Fruit fly (Drosophila melanogaster) whole organism, embryonic: Measurements from ENCODE around the gene CG5515.

ENCODE experiments used
- Bteb2 ChIP-seq: fragments of 200-800 bp; sonication (Bioruptor generic); optimal IDR thresholded peaks from 2 replicates; lab custom pipeline; 2016; ENCODE audit warnings: missing biosample characterization, missing genetic modification characterization
- CG10147 ChIP-seq: fragments of 200-800 bp; sonication (Bioruptor generic); optimal IDR thresholded peaks from 2 replicates; lab custom pipeline; 2019; ENCODE audit warnings: missing biosample characterization, mild to moderate bottlenecking, missing genetic modification characterization, moderate library complexity
- CG1024 ChIP-seq: fragments of 200-800 bp; sonication (Bioruptor generic); IDR thresholded peaks from 2 replicates; pipeline ENCODE4 v1.3.6; 2022; ENCODE audit warnings: missing biosample characterization, missing genetic modification characterization
- CG10654 ChIP-seq: fragments of 200-800 bp; sonication (Bioruptor generic); optimal IDR thresholded peaks from 2 replicates; lab custom pipeline; 2016; ENCODE audit warnings: missing biosample characterization, missing genetic modification characterization
- CG11247 ChIP-seq: fragments of 200-800 bp; sonication (Bioruptor generic); IDR thresholded peaks from 2 replicates; pipeline ENCODE4 v1.3.6; 2022; ENCODE audit warnings: missing biosample characterization, missing genetic modification characterization
- CG11504 ChIP-seq: fragments of 200-800 bp; sonication (Bioruptor generic); optimal IDR thresholded peaks from 3 replicates; lab custom pipeline; 2019; ENCODE audit warnings: missing biosample characterization, mild to moderate bottlenecking, missing genetic modification characterization, moderate library complexity
- CG12236 ChIP-seq: fragments of 200-800 bp; sonication (Bioruptor generic); optimal IDR thresholded peaks from 2 replicates; lab custom pipeline; 2016; ENCODE audit warnings: missing biosample characterization, missing genetic modification characterization
- CG12769 ChIP-seq: fragments of 200-800 bp; sonication (Bioruptor generic); optimal IDR thresholded peaks from 2 replicates; lab custom pipeline; 2019; ENCODE audit warnings: missing biosample characterization, mild to moderate bottlenecking, missing genetic modification characterization, moderate library complexity
- CG12942 ChIP-seq: fragments of 200-800 bp; sonication (Bioruptor generic); optimal IDR thresholded peaks from 3 replicates; lab custom pipeline; 2016; ENCODE audit warnings: missing biosample characterization, missing genetic modification characterization
- CG14050 ChIP-seq: fragments of 200-800 bp; sonication (Bioruptor generic); IDR thresholded peaks from 3 replicates; pipeline ENCODE4 v1.3.6; 2022; ENCODE audit warnings: missing biosample characterization, missing genetic modification characterization
- CG14441 ChIP-seq: fragments of 200-800 bp; sonication (Bioruptor generic); IDR thresholded peaks from 2 replicates; pipeline ENCODE4 v1.3.6; 2022; ENCODE audit warnings: missing biosample characterization, missing genetic modification characterization
- CG14667 ChIP-seq: fragments of 200-800 bp; sonication (Bioruptor generic); IDR thresholded peaks from 2 replicates; pipeline ENCODE4 v1.3.6; 2022; ENCODE audit warnings: missing biosample characterization, missing genetic modification characterization
- CG15479 ChIP-seq: fragments of 200-800 bp; sonication (Bioruptor generic); optimal IDR thresholded peaks from 3 replicates; lab custom pipeline; 2019; ENCODE audit warnings: missing biosample characterization, mild to moderate bottlenecking, missing genetic modification characterization, moderate library complexity
- CG16813 ChIP-seq: fragments of 200-800 bp; sonication (Bioruptor generic); IDR thresholded peaks from 3 replicates; pipeline ENCODE4 v1.3.6; 2022; ENCODE audit warnings: missing biosample characterization, missing genetic modification characterization; ENCODE audit not compliant: partially characterized antibody
- CG2889 ChIP-seq: fragments of 200-800 bp; sonication (Bioruptor generic); IDR thresholded peaks from 3 replicates; pipeline ENCODE4 v1.3.6; 2022; ENCODE audit warnings: missing biosample characterization, missing genetic modification characterization
- CG31224 ChIP-seq: fragments of 200-800 bp; sonication (Bioruptor generic); IDR thresholded peaks from 2 replicates; pipeline ENCODE4 v1.3.6; 2022; ENCODE audit warnings: missing biosample characterization, missing genetic modification characterization
- CG32532 ChIP-seq: fragments of 200-800 bp; sonication (Bioruptor generic); IDR thresholded peaks from 2 replicates; pipeline ENCODE4 v1.3.6; 2022; ENCODE audit warnings: missing biosample characterization, missing genetic modification characterization
- CG32772 ChIP-seq: fragments of 200-800 bp; sonication (Bioruptor generic); IDR thresholded peaks from 2 replicates; pipeline ENCODE4 v1.3.6; 2022; ENCODE audit warnings: missing biosample characterization, missing genetic modification characterization
- CG34224 ChIP-seq: fragments of 200-800 bp; sonication (Bioruptor generic); IDR thresholded peaks from 3 replicates; pipeline ENCODE4 v1.3.6; 2022; ENCODE audit warnings: missing biosample characterization, missing genetic modification characterization; ENCODE audit not compliant: partially characterized antibody
- CG6654 ChIP-seq: fragments of 200-800 bp; sonication (Bioruptor generic); optimal IDR thresholded peaks from 2 replicates; lab custom pipeline; 2017; ENCODE audit warnings: missing biosample characterization, mild to moderate bottlenecking, missing genetic modification characterization
- CG6854 ChIP-seq: fragments of 200-800 bp; sonication (Bioruptor generic); optimal IDR thresholded peaks from 3 replicates; lab custom pipeline; 2017; ENCODE audit warnings: missing biosample characterization, mild to moderate bottlenecking, missing genetic modification characterization
- CG7271 ChIP-seq: fragments of 200-800 bp; sonication (Bioruptor generic); optimal IDR thresholded peaks from 2 replicates; lab custom pipeline; 2018; ENCODE audit warnings: missing biosample characterization, mild to moderate bottlenecking, missing genetic modification characterization, moderate library complexity
- CG7372 ChIP-seq: fragments of 200-800 bp; sonication (Bioruptor generic); IDR thresholded peaks from 2 replicates; pipeline ENCODE4 v1.3.6; 2022; ENCODE audit warnings: missing biosample characterization, missing genetic modification characterization
- CG7745 ChIP-seq: fragments of 200-800 bp; sonication (Bioruptor generic); optimal IDR thresholded peaks from 2 replicates; lab custom pipeline; 2018; ENCODE audit warnings: missing biosample characterization, mild to moderate bottlenecking, missing genetic modification characterization, moderate library complexity
- CG8290 ChIP-seq, 3 experiments: fragments of 200-800 bp; sonication (Bioruptor generic); optimal IDR thresholded peaks; 2 replicates each; lab custom pipeline; 2016 to 2019; ENCODE audit warnings: missing biosample characterization in 3 of 3, missing genetic modification characterization in 3 of 3, mild to moderate bottlenecking in 2 of 3, moderate library complexity in 1 of 3
- CG8359 ChIP-seq: fragments of 200-800 bp; sonication (Bioruptor generic); optimal IDR thresholded peaks from 2 replicates; lab custom pipeline; 2017; ENCODE audit warnings: missing biosample characterization, mild to moderate bottlenecking, missing genetic modification characterization, borderline replicate concordance
- CG9817 ChIP-seq: fragments of 200-800 bp; sonication (Bioruptor generic); optimal IDR thresholded peaks from 2 replicates; lab custom pipeline; 2018; ENCODE audit warnings: missing biosample characterization, mild to moderate bottlenecking, missing genetic modification characterization, moderate library complexity
- D19A ChIP-seq: fragments of 200-800 bp; optimal IDR thresholded peaks from 3 replicates; lab custom pipeline; 2019; ENCODE audit warnings: missing biosample characterization, mild to moderate bottlenecking, missing genetic modification characterization, moderate library complexity
- Dp ChIP-seq: fragments of 200-800 bp; sonication (Bioruptor generic); optimal IDR thresholded peaks from 2 replicates; lab custom pipeline; 2018; ENCODE audit warnings: missing biosample characterization, mild to moderate bottlenecking, missing genetic modification characterization, moderate library complexity
- Gug ChIP-seq: fragments of 200-800 bp; sonication (Bioruptor generic); IDR thresholded peaks from 4 replicates; pipeline ENCODE4 v1.3.6; 2022; ENCODE audit warnings: missing biosample characterization, missing genetic modification characterization
- MTF-1 ChIP-seq: fragments of 200-800 bp; sonication (Bioruptor generic); optimal IDR thresholded peaks from 2 replicates; lab custom pipeline; 2018; ENCODE audit warnings: missing biosample characterization, mild to moderate bottlenecking, missing genetic modification characterization, borderline replicate concordance
- Mad ChIP-seq: fragments of 200-800 bp; sonication (Bioruptor generic); optimal IDR thresholded peaks from 2 replicates; lab custom pipeline; 2016; ENCODE audit warnings: missing biosample characterization, missing genetic modification characterization
- Neu2 ChIP-seq: fragments of 200-800 bp; sonication (Bioruptor generic); optimal IDR thresholded peaks from 3 replicates; lab custom pipeline; 2016; ENCODE audit warnings: missing biosample characterization, missing genetic modification characterization, borderline replicate concordance
- Oli ChIP-seq: fragments of 200-800 bp; sonication (Bioruptor generic); optimal IDR thresholded peaks from 2 replicates; lab custom pipeline; 2018; ENCODE audit warnings: missing biosample characterization, mild to moderate bottlenecking, missing genetic modification characterization, moderate library complexity
- Sin3A ChIP-seq: fragments of >200 bp; optimal IDR thresholded peaks from 2 replicates; lab custom pipeline; 2018
- Sry-β ChIP-seq: fragments of 200-800 bp; sonication (Bioruptor generic); optimal IDR thresholded peaks from 2 replicates; lab custom pipeline; 2018; ENCODE audit warnings: missing biosample characterization, mild to moderate bottlenecking, missing genetic modification characterization, moderate library complexity
- abd-A ChIP-seq: fragments of 200-800 bp; sonication (Bioruptor generic); optimal IDR thresholded peaks from 3 replicates; lab custom pipeline; 2019; ENCODE audit warnings: missing biosample characterization, mild to moderate bottlenecking, missing genetic modification characterization, moderate library complexity
- amos ChIP-seq: fragments of 200-800 bp; sonication (Bioruptor generic); IDR thresholded peaks from 2 replicates; pipeline ENCODE4 v1.3.6; 2022; ENCODE audit warnings: missing biosample characterization, missing genetic modification characterization; ENCODE audit not compliant: partially characterized antibody
- chinmo ChIP-seq: fragments of 200-800 bp; sonication (Bioruptor generic); IDR thresholded peaks from 4 replicates; pipeline ENCODE4 v1.3.6; 2022; ENCODE audit warnings: missing biosample characterization, missing genetic modification characterization; ENCODE audit not compliant: partially characterized antibody
- cwo ChIP-seq: fragments of 200-800 bp; sonication (Bioruptor generic); optimal IDR thresholded peaks from 3 replicates; lab custom pipeline; 2017; ENCODE audit warnings: missing biosample characterization, missing genetic modification characterization, mild to moderate bottlenecking, moderate library complexity, missing genetic modification reagents
- dysf ChIP-seq: fragments of 200-800 bp; sonication (Bioruptor generic); IDR thresholded peaks from 3 replicates; pipeline ENCODE4 v1.3.6; 2022; ENCODE audit warnings: missing biosample characterization, missing genetic modification characterization
- fru ChIP-seq: fragments of >200 bp; optimal IDR thresholded peaks from 2 replicates; lab custom pipeline; 2017
- gro ChIP-seq: fragments of 200-800 bp; sonication (Bioruptor generic); optimal IDR thresholded peaks from 2 replicates; lab custom pipeline; 2016; ENCODE audit warnings: missing biosample characterization, missing genetic modification characterization
- insv ChIP-seq, 2 experiments: fragments of 200-800 bp; sonication (Bioruptor generic); optimal IDR thresholded peaks; 3 replicates each; lab custom pipeline; 2016 to 2018; ENCODE audit warnings: missing biosample characterization in 2 of 2, missing genetic modification characterization in 2 of 2
- nerfin-2 ChIP-seq: fragments of 200-800 bp; sonication (Bioruptor generic); IDR thresholded peaks from 2 replicates; pipeline ENCODE4 v1.3.6; 2022; ENCODE audit warnings: missing biosample characterization, missing genetic modification characterization; ENCODE audit not compliant: partially characterized antibody
- otp ChIP-seq: fragments of 200-800 bp; sonication (Bioruptor generic); IDR thresholded peaks from 3 replicates; pipeline ENCODE4, ENCODE4 v1.3.6; 2022; ENCODE audit warnings: missing biosample characterization, missing genetic modification characterization
- pnt ChIP-seq: fragments of 200-800 bp; sonication (Bioruptor generic); optimal IDR thresholded peaks from 3 replicates; lab custom pipeline; 2016; ENCODE audit warnings: missing biosample characterization, missing genetic modification characterization
- slbo ChIP-seq: fragments of 200-800 bp; sonication (Bioruptor generic); IDR thresholded peaks from 2 replicates; pipeline ENCODE4 v1.3.6; 2022; ENCODE audit warnings: missing biosample characterization, missing genetic modification characterization
- tna ChIP-seq: fragments of 200-800 bp; sonication (Bioruptor generic); IDR thresholded peaks from 2 replicates; pipeline ENCODE4 v1.3.6; 2022; ENCODE audit warnings: missing biosample characterization, missing genetic modification characterization; ENCODE audit not compliant: partially characterized antibody
- unc-4 ChIP-seq: fragments of 200-800 bp; sonication (Bioruptor generic); IDR thresholded peaks from 2 replicates; pipeline ENCODE4 v1.3.6; 2022; ENCODE audit warnings: missing biosample characterization, missing genetic modification characterization; ENCODE audit not compliant: partially characterized antibody

CG5515 gene

dm6 chr3R:24169362-24169761 lies 19.3 kb downstream of the CG5515 start, which contains the start of gene CG5510 (continued):
- TF ChIP-seq gro (GFP tag; lab: Kevin White, UChicago) = peak; percentile 86
- TF ChIP-seq CG12236 = no peak
- peak; percentile 11 for TF ChIP-seq Bteb2 (GFP tag; lab: Kevin White, UChicago)
- TF ChIP-seq chinmo (GFP tag; lab: Robert Waterston, UW) = peak; percentile 98
- peak; percentile 98 for TF ChIP-seq amos (GFP tag; lab: Robert Waterston, UW)
- peak; percentile 75 for TF ChIP-seq Mad (GFP tag; lab: Kevin White, UChicago)
- no peak for TF ChIP-seq CG1024 (GFP tag; lab: Robert Waterston, UW)
- TF ChIP-seq CG32772 (GFP tag; lab: Robert Waterston, UW) = peak; percentile 73
- TF ChIP-seq D19A = peak; percentile 11
- no peak for TF ChIP-seq MTF-1 (GFP tag; lab: Kevin White, UChicago)
- TF ChIP-seq abd-A = no peak
- TF ChIP-seq Oli (tag; lab: Kevin White, UChicago) = no peak
- TF ChIP-seq CG31224 = peak; percentile 26; the same call in 1 of the 2 replicates
- TF ChIP-seq tna (GFP tag; lab: Robert Waterston, UW) = peak; percentile 98
- TF ChIP-seq Gug (GFP tag; lab: Robert Waterston, UW) = peak; percentile 64; the same call in 2 of the 4 replicates
- TF ChIP-seq Dp = peak; percentile 96
- 0 out of 2 replicates have a peak, but pooled peaks have one; percentile 10 for TF ChIP-seq CG14441 (GFP tag; lab: Robert Waterston, UW)
- TF ChIP-seq CG7745 (tag; lab: Kevin White, UChicago) = no peak
- TF ChIP-seq CG11504 (tag; lab: Kevin White, UChicago) = no peak
- TF ChIP-seq CG12769 (tag; lab: Kevin White, UChicago) = peak; percentile 56
- peak; percentile 29 for TF ChIP-seq Sry-β (GFP tag; lab: Kevin White, UChicago)
- peak; percentile 26 for TF ChIP-seq CG12942
- no peak for TF ChIP-seq otp
- peak; percentile 98 for TF ChIP-seq CG16813 (GFP tag; lab: Robert Waterston, UW)
- TF ChIP-seq insv (GFP tag; optimal IDR thresholded peaks at IDR 0.05; lab: Kevin White, UChicago) = no peak
- TF ChIP-seq CG6654 (GFP tag; lab: Kevin White, UChicago) = no peak
- no peak for TF ChIP-seq CG7271 (tag; lab: Kevin White, UChicago)
- TF ChIP-seq fru (lab: Kevin White, UChicago) = no peak
- TF ChIP-seq CG10147 (GFP tag; lab: Kevin White, UChicago) = peak; percentile 31
- no peak for TF ChIP-seq CG15479 (GFP tag; lab: Kevin White, UChicago)
- no peak for TF ChIP-seq CG7372 (GFP tag; lab: Robert Waterston, UW)
- peak; percentile 61 for TF ChIP-seq Sin3A (lab: Kevin White, UChicago)
- TF ChIP-seq CG6854 (GFP tag; lab: Kevin White, UChicago) = no peak
- no peak for TF ChIP-seq CG10654 (GFP tag; lab: Kevin White, UChicago)
- peak; percentile 78 for TF ChIP-seq slbo (GFP tag; lab: Robert Waterston, UW)
- peak; percentile 98 for TF ChIP-seq nerfin-2
- no peak for TF ChIP-seq CG8359 (GFP tag; lab: Kevin White, UChicago)
- peak; percentile 98 for TF ChIP-seq unc-4 (GFP tag; lab: Robert Waterston, UW)
- peak; percentile 63; the same call in 1 of the 2 replicates for TF ChIP-seq CG11247 (GFP tag; lab: Robert Waterston, UW)
- TF ChIP-seq CG34224 (GFP tag; lab: Robert Waterston, UW) = peak; percentile 99
- TF ChIP-seq CG32532 (GFP tag; lab: Robert Waterston, UW) = peak; percentile 65
- no peak for TF ChIP-seq Neu2 (GFP tag; lab: Kevin White, UChicago)
- TF ChIP-seq dysf (GFP tag; lab: Robert Waterston, UW) = peak; percentile 25; the same call in 1 of the 3 replicates
- peak; percentile 7 for TF ChIP-seq pnt (GFP tag; lab: Kevin White, UChicago)
- TF ChIP-seq CG9817 (tag; lab: Kevin White, UChicago) = peak; percentile 56
- TF ChIP-seq cwo (GFP tag; lab: Kevin White, UChicago) = no peak
- TF ChIP-seq CG2889 (GFP tag; lab: Robert Waterston, UW) = 0 out of 3 replicates have a peak, but pooled peaks have one; percentile 32
- TF ChIP-seq CG8290 (GFP tag; optimal IDR thresholded peaks at IDR 0.05; lab: Kevin White, UChicago) = no peak
- TF ChIP-seq CG8290 (tag; optimal IDR thresholded peaks at IDR 0.05; lab: Kevin White, UChicago) = peak in 1 of 2 experiments; percentile 89
- TF ChIP-seq CG14667 (GFP tag; lab: Robert Waterston, UW) = no peak
- no peak for TF ChIP-seq CG14050
